Fruit fly (Drosophila melanogaster) whole organism, wandering third instar larva: ENCODE results near the gene flr.
A peak's percentile ranks its signal among the peaks of the same experiment; 100 is the strongest.

ENCODE experiments used
- Abd-B ChIP-seq: fragments of >200 bp; optimal IDR thresholded peaks from 2 replicates; lab custom pipeline; 2017; ENCODE audit warnings: missing biosample characterization, missing genetic modification characterization
- CrebA ChIP-seq: fragments of 200-800 bp; sonication (Bioruptor generic); optimal IDR thresholded peaks from 2 replicates; lab custom pipeline; 2016; ENCODE audit warnings: missing biosample characterization, mild to moderate bottlenecking, missing genetic modification characterization, borderline replicate concordance
- HLH106 ChIP-seq: fragments of 200-800 bp; optimal IDR thresholded peaks from 3 replicates; lab custom pipeline; 2019; ENCODE audit warnings: missing biosample characterization, mild to moderate bottlenecking, missing genetic modification characterization, moderate library complexity
- Jra ChIP-seq: sonication (Bioruptor generic); optimal IDR thresholded peaks from 2 replicates; lab custom pipeline; 2016; ENCODE audit warnings: missing biosample characterization, missing genetic modification characterization
- N ChIP-seq: fragments of >200 bp; optimal IDR thresholded peaks from 2 replicates; lab custom pipeline; 2018; ENCODE audit warnings: missing biosample characterization, missing external identifiers, missing genetic modification characterization
- Sp1 ChIP-seq: fragments of 200-800 bp; sonication (Bioruptor generic); optimal IDR thresholded peaks from 3 replicates; lab custom pipeline; 2019; ENCODE audit warnings: missing biosample characterization, mild to moderate bottlenecking, missing genetic modification characterization, moderate library complexity
- Vsx2 ChIP-seq: fragments of 200-300, 225-300 bp; sonication (Bioruptor generic); optimal IDR thresholded peaks from 2 replicates; lab custom pipeline; 2018; ENCODE audit warnings: missing biosample characterization, missing genetic modification characterization; ENCODE audit not compliant: partially characterized antibody
- foxo ChIP-seq, 2 experiments: fragments of 200-800 bp; sonication (Bioruptor generic); optimal IDR thresholded peaks; 2 replicates in 1 of 2; 3 replicates in 1 of 2; lab custom pipeline; 2016 to 2017; ENCODE audit warnings: missing biosample characterization in 2 of 2, missing genetic modification characterization in 2 of 2
- h ChIP-seq: fragments of 200-800 bp; sonication (Bioruptor generic); optimal IDR thresholded peaks from 3 replicates; lab custom pipeline; 2016; ENCODE audit warnings: missing biosample characterization, mild to moderate bottlenecking, missing genetic modification characterization
- psq ChIP-seq: fragments of 200-800 bp; sonication (Bioruptor generic); optimal IDR thresholded peaks from 3 replicates; lab custom pipeline; 2017; ENCODE audit warnings: missing biosample characterization, mild to moderate bottlenecking, missing genetic modification characterization, moderate library complexity
- sage ChIP-seq: fragments of 200-800 bp; sonication (Bioruptor generic); optimal IDR thresholded peaks from 2 replicates; lab custom pipeline; 2016; ENCODE audit warnings: missing biosample characterization, mild to moderate bottlenecking, missing genetic modification characterization

- TF ChIP-seq psq (GFP tag; lab: Kevin White, UChicago): peak; percentile 9
- TF ChIP-seq sage (GFP tag; lab: Kevin White, UChicago): no peak
- TF ChIP-seq Vsx2 (GFP tag; lab: Kevin White, UChicago): no peak
- TF ChIP-seq Abd-B: no peak
- no peak for TF ChIP-seq N (GFP tag; lab: Kevin White, UChicago)
- TF ChIP-seq Sp1 (GFP tag; lab: Kevin White, UChicago): peak; percentile 42
- TF ChIP-seq HLH106 (tag; lab: Kevin White, UChicago): peak; percentile 32
- TF ChIP-seq CrebA (GFP tag; lab: Kevin White, UChicago): no peak
- peak in 1 of 2 experiments; percentile 32 for TF ChIP-seq foxo (GFP tag; optimal IDR thresholded peaks at IDR 0.05; lab: Kevin White, UChicago)
- TF ChIP-seq Jra (GFP tag; lab: Kevin White, UChicago): no peak
- TF ChIP-seq h (GFP tag; lab: Kevin White, UChicago): peak; percentile 20
These were observed 2.7 kb upstream of the flr start for dm6 chr3L:13409809-13410521.
